Worm (Caenorhabditis elegans) whole organism, L1 larva: ENCODE data around the gene tba-7.

Source experiments
- C04F5.9 ChIP-seq: sonication (generic microtip); optimal IDR thresholded peaks from 2 replicates; lab custom pipeline; 2016; ENCODE audit warnings: missing genetic modification characterization, missing compliant biosample characterization
- C16A3.4 ChIP-seq: fragments of 150-350 bp; optimal IDR thresholded peaks from 2 replicates; lab custom pipeline; 2014; ENCODE audit warnings: missing biosample characterization, missing genetic modification characterization
- C34B4.2 ChIP-seq: sonication (generic microtip); optimal IDR thresholded peaks from 2 replicates; lab custom pipeline; 2017; ENCODE audit warnings: mild to moderate bottlenecking, missing genetic modification characterization, missing compliant biosample characterization
- F16B12.6 ChIP-seq: fragments of 150-350 bp; optimal IDR thresholded peaks from 2 replicates; lab custom pipeline; 2014; ENCODE audit warnings: missing biosample characterization, missing genetic modification characterization
- blmp-1 ChIP-seq: fragments of 150-350 bp; optimal IDR thresholded peaks from 2 replicates; lab custom pipeline; 2014; ENCODE audit warnings: missing biosample characterization, missing genetic modification characterization
- ceh-63 ChIP-seq: fragments of 200-800 bp; sonication (Bioruptor generic); optimal IDR thresholded peaks from 2 replicates; lab custom pipeline; 2018; ENCODE audit warnings: mild to moderate bottlenecking, missing genetic modification characterization, missing compliant biosample characterization
- ceh-8 ChIP-seq: fragments of 200-800 bp; sonication (Bioruptor generic); optimal IDR thresholded peaks from 2 replicates; lab custom pipeline; 2018; ENCODE audit warnings: mild to moderate bottlenecking, missing genetic modification characterization, moderate library complexity, missing compliant biosample characterization
- ceh-82 ChIP-seq, 3 experiments: fragments of 150-350 bp in 1 of 3; sonication (generic microtip) in 2 of 3; optimal IDR thresholded peaks; 2 replicates each; lab custom pipeline; 2014 to 2017; ENCODE audit warnings: missing biosample characterization in 3 of 3, missing genetic modification characterization in 3 of 3
- dpl-1 ChIP-seq, 3 experiments: fragments of 150-350 bp in 2 of 3; sonication (generic microtip) in 1 of 3; optimal IDR thresholded peaks; 2 replicates each; lab custom pipeline; 2014 to 2017; ENCODE audit warnings: missing biosample characterization in 3 of 3, missing genetic modification characterization in 3 of 3, missing genetic modification reagents in 3 of 3
- dsc-1 ChIP-seq: sonication (generic microtip); optimal IDR thresholded peaks from 2 replicates; lab custom pipeline; 2016; ENCODE audit warnings: mild to moderate bottlenecking, missing genetic modification characterization, missing compliant biosample characterization
- efl-1 ChIP-seq, 4 experiments: fragments of 150-350 bp; optimal IDR thresholded peaks in 3 of 4; peaks in 1 of 4; 1 replicate in 1 of 4; 2 replicates in 3 of 4; lab custom pipeline; 2014; ENCODE audit warnings: missing biosample characterization in 2 of 4, missing genetic modification characterization in 2 of 4, missing genetic modification reagents in 2 of 4
- efl-3 ChIP-seq: fragments of 200-800 bp; sonication (Bioruptor generic); optimal IDR thresholded peaks from 2 replicates; lab custom pipeline; 2018; ENCODE audit warnings: mild to moderate bottlenecking, missing genetic modification characterization, missing compliant biosample characterization
- egl-13 ChIP-seq: sonication (generic microtip); optimal IDR thresholded peaks from 2 replicates; lab custom pipeline; 2016; ENCODE audit warnings: missing genotype, missing genetic modification reagents, missing genetic modification characterization, missing compliant biosample characterization
- elt-3 ChIP-seq, 6 experiments: fragments of 150-350 bp in 1 of 6; sonication (generic microtip); optimal IDR thresholded peaks; 2 replicates each; lab custom pipeline; 2017 to 2018; ENCODE audit warnings: missing biosample characterization in 6 of 6, missing genetic modification characterization in 6 of 6, inconsistent platforms in 1 of 6
- ets-5 ChIP-seq: fragments of 200-800 bp; sonication (Bioruptor generic); IDR thresholded peaks from 2 replicates; pipeline ENCODE4 v1.3.6; 2022; ENCODE audit warnings: missing genetic modification characterization, missing compliant biosample characterization
- fkh-4 ChIP-seq: sonication (generic microtip); optimal IDR thresholded peaks from 2 replicates; lab custom pipeline; 2016; ENCODE audit warnings: missing compliant biosample characterization, missing genetic modification characterization, borderline replicate concordance
- fkh-8 ChIP-seq: sonication (generic microtip); optimal IDR thresholded peaks from 2 replicates; lab custom pipeline; 2016; ENCODE audit warnings: mild to moderate bottlenecking, missing genetic modification characterization, missing compliant biosample characterization
- fos-1 ChIP-seq: fragments of 150-350 bp; optimal IDR thresholded peaks from 2 replicates; lab custom pipeline; 2014; ENCODE audit warnings: missing biosample characterization, missing genetic modification characterization
- hlh-17 ChIP-seq: fragments of 200-800 bp; sonication (Bioruptor generic); optimal IDR thresholded peaks from 2 replicates; lab custom pipeline; 2018; ENCODE audit warnings: missing genetic modification characterization, mild to moderate bottlenecking, missing compliant biosample characterization, moderate library complexity, borderline replicate concordance
- irx-1 ChIP-seq: sonication (generic microtip); optimal IDR thresholded peaks from 2 replicates; lab custom pipeline; 2016; ENCODE audit warnings: missing genetic modification characterization, missing compliant biosample characterization
- isw-1 ChIP-seq: fragments of 200-800 bp; sonication (Bioruptor generic); IDR thresholded peaks from 2 replicates; pipeline ENCODE4 v1.3.6; 2022; ENCODE audit warnings: missing genetic modification characterization, missing compliant biosample characterization
- jun-1 ChIP-seq: fragments of 150-350 bp; optimal IDR thresholded peaks from 2 replicates; lab custom pipeline; 2014; ENCODE audit warnings: missing biosample characterization, missing genetic modification reagents, missing genetic modification characterization
- lin-14 ChIP-seq: fragments of 200-800 bp; sonication (Bioruptor generic); optimal IDR thresholded peaks from 2 replicates; lab custom pipeline; 2018; ENCODE audit warnings: mild to moderate bottlenecking, missing genetic modification characterization, moderate library complexity, missing compliant biosample characterization
- lin-15B ChIP-seq: fragments of 150-350 bp; sonication (generic microtip); optimal IDR thresholded peaks from 3 replicates; lab custom pipeline; 2014; ENCODE audit warnings: missing biosample characterization, missing genetic modification characterization
- lin-35 ChIP-seq, 2 experiments: fragments of 150-350 bp; optimal IDR thresholded peaks; 2 replicates each; lab custom pipeline; 2014; ENCODE audit warnings: missing biosample characterization in 2 of 2, missing genetic modification characterization in 2 of 2, missing genetic modification reagents in 2 of 2
- lin-39 ChIP-seq: fragments of 150-350 bp; optimal IDR thresholded peaks from 2 replicates; lab custom pipeline; 2014; ENCODE audit warnings: missing biosample characterization, missing genetic modification reagents, missing genetic modification characterization
- lir-3 ChIP-seq: sonication (generic microtip); optimal IDR thresholded peaks from 2 replicates; lab custom pipeline; 2016; ENCODE audit warnings: mild to moderate bottlenecking, missing genetic modification characterization, moderate library complexity, missing compliant biosample characterization; ENCODE audit not compliant: poor library complexity
- lsy-2 ChIP-seq, 2 experiments: fragments of 150-350 bp; optimal IDR thresholded peaks; 2 replicates each; lab custom pipeline; 2014; ENCODE audit warnings: missing biosample characterization in 2 of 2, missing genetic modification characterization in 2 of 2
- mef-2 ChIP-seq: fragments of 150-350 bp; optimal IDR thresholded peaks from 2 replicates; lab custom pipeline; 2014; ENCODE audit warnings: missing biosample characterization, missing genetic modification characterization
- nhr-19 ChIP-seq: fragments of 200-800 bp; sonication (Bioruptor generic); conservative IDR thresholded peaks from 2 replicates; pipeline ENCODE4 v1.3.6; 2022; ENCODE audit warnings: missing genetic modification characterization, missing compliant biosample characterization
- nhr-47 ChIP-seq: sonication (generic microtip); optimal IDR thresholded peaks from 2 replicates; lab custom pipeline; 2016; ENCODE audit warnings: mild to moderate bottlenecking, missing genetic modification characterization, moderate library complexity, missing compliant biosample characterization
- nhr-71 ChIP-seq: sonication (generic microtip); optimal IDR thresholded peaks from 2 replicates; lab custom pipeline; 2016; ENCODE audit warnings: mild to moderate bottlenecking, missing genetic modification characterization, moderate library complexity, missing compliant biosample characterization
- nhr-84 ChIP-seq: sonication (generic microtip); optimal IDR thresholded peaks from 2 replicates; lab custom pipeline; 2017; ENCODE audit warnings: missing biosample characterization, missing genetic modification characterization
- nhr-85 ChIP-seq: sonication (generic microtip); peaks from one replicate; lab custom pipeline; 2016; ENCODE audit warnings: missing genetic modification characterization, inconsistent platforms, missing compliant biosample characterization
- nhr-90 ChIP-seq: sonication (generic microtip); optimal IDR thresholded peaks from 2 replicates; lab custom pipeline; 2016; ENCODE audit warnings: mild to moderate bottlenecking, missing genetic modification characterization, missing compliant biosample characterization; ENCODE audit not compliant: poor library complexity
- pag-3 ChIP-seq: sonication (generic microtip); optimal IDR thresholded peaks from 2 replicates; lab custom pipeline; 2017; ENCODE audit warnings: missing genetic modification characterization, mild to moderate bottlenecking, missing compliant biosample characterization, antibody characterized with exemption, borderline replicate concordance; ENCODE audit not compliant: insufficient read depth
- pqm-1 ChIP-seq: sonication (generic microtip); optimal IDR thresholded peaks from 3 replicates; lab custom pipeline; 2017; ENCODE audit warnings: missing biosample characterization, missing genetic modification characterization
- skn-1 ChIP-seq: fragments of 150-350 bp; optimal IDR thresholded peaks from 2 replicates; lab custom pipeline; 2014; ENCODE audit warnings: missing biosample characterization, missing genetic modification characterization
- snu-23 ChIP-seq: sonication (generic microtip); optimal IDR thresholded peaks from 2 replicates; lab custom pipeline; 2016; ENCODE audit warnings: missing genetic modification characterization, missing compliant biosample characterization
- sptf-1 ChIP-seq: fragments of 150-350 bp; optimal IDR thresholded peaks from 2 replicates; lab custom pipeline; 2014; ENCODE audit warnings: missing biosample characterization, missing genetic modification characterization
- tbx-2 ChIP-seq: sonication (generic microtip); optimal IDR thresholded peaks from 2 replicates; lab custom pipeline; 2016; ENCODE audit warnings: missing genetic modification characterization, missing compliant biosample characterization
- tlp-1 ChIP-seq: fragments of 150-350 bp; optimal IDR thresholded peaks from 2 replicates; lab custom pipeline; 2014; ENCODE audit warnings: missing biosample characterization, missing genetic modification characterization
- unc-130 ChIP-seq: fragments of 150-350 bp; optimal IDR thresholded peaks from 2 replicates; lab custom pipeline; 2017; ENCODE audit warnings: missing biosample characterization, missing genetic modification characterization, inconsistent platforms
- unc-86 ChIP-seq: sonication (generic microtip); optimal IDR thresholded peaks from 2 replicates; lab custom pipeline; 2016; ENCODE audit warnings: missing genetic modification characterization, missing compliant biosample characterization
- zag-1 ChIP-seq: fragments of 150-350 bp; optimal IDR thresholded peaks from 2 replicates; lab custom pipeline; 2014; ENCODE audit warnings: missing biosample characterization, missing genetic modification characterization
- ztf-4 ChIP-seq: fragments of 150-350 bp; optimal IDR thresholded peaks from 2 replicates; lab custom pipeline; 2014; ENCODE audit warnings: missing biosample characterization, missing genetic modification characterization

The tba-7 gene

DNA sequence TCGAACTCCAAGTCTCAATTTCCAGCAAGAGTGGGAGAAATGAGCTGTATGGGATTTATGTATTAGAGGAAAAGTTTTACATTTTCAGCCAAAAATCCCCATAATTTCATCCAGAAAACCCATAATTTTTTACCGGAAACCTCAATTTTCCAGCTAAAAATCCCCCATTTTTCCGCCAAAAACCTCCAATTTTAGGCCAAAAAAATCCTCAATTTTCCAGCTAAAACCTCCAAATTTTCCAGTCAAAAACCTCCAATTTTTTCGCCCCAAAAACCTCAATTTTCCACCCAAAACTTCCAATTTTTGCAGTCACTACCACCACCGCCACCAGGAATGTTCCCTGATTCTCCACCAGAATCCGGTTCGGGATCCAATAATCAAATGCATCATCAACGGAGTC lies 30.1 kb downstream of the tba-7 start:
- TF ChIP-seq ztf-4 (tag; lab: Kevin White, UChicago) (no peak), ets-5 (GFP tag; lab: Robert Waterston, UW) (no peak), nhr-84 (tag; lab: Kevin White, UChicago) (no peak), mef-2 (no peak), isw-1 (GFP tag; lab: Robert Waterston, UW) (no peak), F16B12.6 (tag; lab: Kevin White, UChicago) (no peak), tbx-2 (no peak), fkh-4 (tag; lab: Kevin White, UChicago) (no peak), jun-1 (tag; lab: Kevin White, UChicago) (no peak), nhr-90 (tag; lab: Kevin White, UChicago) (no peak), hlh-17 (GFP tag; lab: Kevin White, UChicago) (no peak), nhr-19 (GFP tag; lab: Robert Waterston, UW) (no peak), dsc-1 (tag; lab: Kevin White, UChicago) (no peak), elt-3 (tag; optimal IDR thresholded peaks at IDR 0.05; lab: Kevin White, UChicago) (no peak), fos-1 (tag; lab: Kevin White, UChicago) (no peak), sptf-1 (no peak), lin-14 (GFP tag; lab: Kevin White, UChicago) (no peak), C04F5.9 (tag; lab: Kevin White, UChicago) (no peak), ceh-8 (no peak)

DNA sequence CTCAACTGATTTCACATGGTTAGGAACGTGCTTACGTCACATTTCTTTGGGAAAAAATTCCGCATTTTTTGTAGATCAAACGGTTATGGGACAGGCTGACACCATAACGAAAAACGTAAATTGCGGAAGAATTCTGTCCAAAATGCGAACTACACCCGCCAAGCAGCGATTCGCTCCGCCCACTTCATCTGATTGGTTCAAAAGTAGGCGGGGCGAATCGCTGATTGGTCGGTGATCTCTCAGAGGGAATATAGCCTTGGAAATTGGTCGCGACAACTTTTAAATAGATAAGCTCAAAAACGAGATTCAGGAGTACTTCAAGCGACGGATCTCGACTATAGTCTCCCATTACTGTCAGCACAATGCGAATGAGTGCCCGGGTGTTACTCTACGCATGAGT lies 34.0 kb downstream of the tba-7 start:
- TF ChIP-seq unc-130 (tag; lab: Kevin White, UChicago): no peak
- no peak for TF ChIP-seq pqm-1 (tag; lab: Kevin White, UChicago)
- no peak for TF ChIP-seq lin-15B
- no peak for TF ChIP-seq egl-13 (tag; lab: Kevin White, UChicago)
- no peak for TF ChIP-seq C34B4.2 (tag; lab: Kevin White, UChicago)
- TF ChIP-seq tbx-2: no peak
- TF ChIP-seq ceh-63 (GFP tag; lab: Kevin White, UChicago): no peak
- no peak for TF ChIP-seq efl-3 (GFP tag; lab: Kevin White, UChicago)

DNA sequence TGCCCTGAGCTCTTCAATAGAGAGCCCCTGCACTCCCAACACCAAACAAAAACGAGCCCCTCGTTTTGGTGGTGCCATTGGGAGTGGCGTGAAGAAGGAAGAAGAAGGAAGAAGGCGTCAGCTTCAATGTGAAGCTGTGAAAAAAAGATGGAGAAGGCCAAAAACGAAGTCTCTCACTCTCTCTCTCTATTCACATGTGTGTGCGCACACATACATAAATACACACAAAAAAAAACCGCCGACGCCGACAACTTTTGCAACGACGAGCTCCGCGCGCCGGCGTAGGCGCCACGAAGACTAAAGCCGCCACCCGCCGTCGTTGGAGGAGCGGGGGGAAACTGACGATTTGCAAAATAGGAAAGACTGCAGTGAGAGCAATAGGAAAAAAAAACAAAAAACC lies 35.5 kb downstream of the tba-7 start:
- TF ChIP-seq blmp-1 (tag; lab: Kevin White, UChicago) (no peak), lin-14 (GFP tag; lab: Kevin White, UChicago) (peak; percentile 77), unc-86 (tag; lab: Kevin White, UChicago) (peak; percentile 29), unc-130 (tag; lab: Kevin White, UChicago) (no peak), efl-1 (optimal IDR thresholded peaks at IDR 0.05; lab: Kevin White, UChicago) (no peak), efl-1 (GFP tag; optimal IDR thresholded peaks at IDR 0.05 in 1 of 2; lab: Kevin White, UChicago) (peak in 1 of 2 experiments; percentile 84), lsy-2 (tag; optimal IDR thresholded peaks at IDR 0.05; lab: Kevin White, UChicago) (peak in 1 of 2 experiments; percentile 17), ceh-82 (tag; optimal IDR thresholded peaks at IDR 0.05; lab: Kevin White, UChicago) (peak in 2 of 3 experiments; percentile 4 to 50), C16A3.4 (no peak), snu-23 (GFP tag; lab: Kevin White, UChicago) (no peak)

ce11 chrIII:11334346-11334745 lies 37.2 kb downstream of the tba-7 start:
- TF ChIP-seq nhr-47 (tag; lab: Kevin White, UChicago) (peak; percentile 49), lir-3 (tag; lab: Kevin White, UChicago) (no peak), lin-15B (no peak), tlp-1 (tag; lab: Kevin White, UChicago) (no peak), dsc-1 (tag; lab: Kevin White, UChicago) (no peak), fkh-8 (tag; lab: Kevin White, UChicago) (peak; percentile 67), irx-1 (no peak), dpl-1 (GFP tag; optimal IDR thresholded peaks at IDR 0.05; lab: Kevin White, UChicago) (no peak), nhr-90 (tag; lab: Kevin White, UChicago) (no peak), lin-39 (tag; lab: Kevin White, UChicago) (no peak), pag-3 (tag; lab: Kevin White, UChicago) (no peak), lin-35 (GFP tag; optimal IDR thresholded peaks at IDR 0.05; lab: Kevin White, UChicago) (peak in 1 of 2 experiments; percentile 35), elt-3 (tag; optimal IDR thresholded peaks at IDR 0.05; lab: Kevin White, UChicago) (no peak), zag-1 (tag; lab: Kevin White, UChicago) (no peak), efl-1 (optimal IDR thresholded peaks at IDR 0.05; lab: Kevin White, UChicago) (peak; percentile 25 to 38), efl-1 (GFP tag; optimal IDR thresholded peaks at IDR 0.05 in 1 of 2; lab: Kevin White, UChicago) (no peak), ceh-63 (GFP tag; lab: Kevin White, UChicago) (no peak), skn-1 (tag; lab: Kevin White, UChicago) (peak; percentile 20), egl-13 (tag; lab: Kevin White, UChicago) (peak; percentile 16), nhr-85 (tag; lab: Kevin White, UChicago) (no peak), nhr-71 (peak; percentile 50)
